Worm (Caenorhabditis elegans): ENCODE data around the gene gst-40.

DNA sequence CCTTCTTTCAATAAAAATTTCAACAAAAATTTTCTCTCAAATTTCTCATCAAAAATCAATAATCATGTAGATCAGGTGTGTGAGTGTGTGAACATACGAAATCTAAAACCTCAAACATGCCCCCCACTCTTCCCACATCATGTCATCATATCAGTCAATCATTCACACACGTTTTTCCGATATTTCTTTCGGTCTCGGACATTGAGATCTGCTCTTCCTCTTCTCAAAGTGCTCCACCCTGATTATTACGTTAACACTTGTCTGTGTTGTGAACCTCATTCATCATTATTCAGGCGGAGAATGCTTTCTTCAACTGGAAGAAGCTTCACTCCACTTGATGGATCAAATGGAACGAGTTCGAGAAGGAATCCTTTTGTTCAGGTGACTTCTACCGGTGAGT is 23.9 kb upstream of the gst-40 start, which contains the start of gene kvs-5:
- TF ChIP-seq nhr-11 (tag; optimal IDR thresholded peaks at IDR 0.05) (no peak), rnt-1 (tag; optimal IDR thresholded peaks at IDR 0.05) (no peak), ama-1 (optimal IDR thresholded peaks at IDR 0.05) (no peak), unc-55 (GFP tag; optimal IDR thresholded peaks at IDR 0.05) (peak; percentile 47), tbx-2 (tag; optimal IDR thresholded peaks at IDR 0.05) (no peak)

All from whole organism, late embryonic.